Fruit fly (Drosophila melanogaster): ENCODE data around the gene Tomosyn.

- TF ChIP-seq Dif (GFP tag; optimal IDR thresholded peaks at IDR 0.05; ENCODE audit: partially characterized antibody) = no peak
- no peak for TF ChIP-seq dsf (GFP tag; optimal IDR thresholded peaks at IDR 0.05; ENCODE audit: borderline replicate concordance)
- TF ChIP-seq lola (GFP tag; optimal IDR thresholded peaks at IDR 0.05) = no peak
- no peak for TF ChIP-seq Hr78 (GFP tag; optimal IDR thresholded peaks at IDR 0.05)
- no peak for TF ChIP-seq usp (GFP tag; optimal IDR thresholded peaks at IDR 0.05)
Measured at dm6 chrX:12667600-12668250, 36.3 kb downstream of the Tomosyn start.
